Fruit fly (Drosophila melanogaster) whole organism, embryonic: ENCODE results near the gene Osi2.

Experiments
- Abd-B ChIP-seq: fragments of 200-800 bp; sonication (Bioruptor generic); optimal IDR thresholded peaks from 2 replicates; lab custom pipeline; 2018; ENCODE audit warnings: missing biosample characterization, mild to moderate bottlenecking, missing genetic modification characterization, moderate library complexity
- B-H1 ChIP-seq: fragments of 200-800 bp; sonication (Bioruptor generic); IDR thresholded peaks from 3 replicates; pipeline ENCODE4 v1.3.6; 2022; ENCODE audit warnings: missing biosample characterization, missing genetic modification characterization
- CG10321 ChIP-seq: fragments of 200-800 bp; sonication (Bioruptor generic); IDR thresholded peaks from 2 replicates; pipeline ENCODE4 v1.3.6; 2022; ENCODE audit warnings: missing biosample characterization, missing genetic modification characterization
- CG3065 ChIP-seq: fragments of 200-800 bp; sonication (Bioruptor generic); optimal IDR thresholded peaks from 2 replicates; lab custom pipeline; 2016; ENCODE audit warnings: missing biosample characterization, missing genetic modification characterization
- CG31365 ChIP-seq: fragments of 200-800 bp; sonication (Bioruptor generic); optimal IDR thresholded peaks from 2 replicates; lab custom pipeline; 2018; ENCODE audit warnings: missing biosample characterization, mild to moderate bottlenecking, missing genetic modification characterization
- CG4854 ChIP-seq: fragments of 200-800 bp; sonication (Bioruptor generic); optimal IDR thresholded peaks from 2 replicates; lab custom pipeline; 2016; ENCODE audit warnings: missing biosample characterization, missing genetic modification characterization, inconsistent platforms
- Lhr ChIP-seq: fragments of 200-800 bp; sonication (Bioruptor generic); optimal IDR thresholded peaks from 3 replicates; lab custom pipeline; 2017; ENCODE audit warnings: mild to moderate bottlenecking, missing biosample characterization, missing genetic modification reagents, missing genetic modification characterization
- emc ChIP-seq: fragments of 200-800 bp; sonication (Bioruptor generic); optimal IDR thresholded peaks from 2 replicates; lab custom pipeline; 2016; ENCODE audit warnings: missing biosample characterization, missing genetic modification characterization
- sima ChIP-seq: fragments of 200-800 bp; sonication (Bioruptor generic); optimal IDR thresholded peaks from 2 replicates; lab custom pipeline; 2016; ENCODE audit warnings: missing biosample characterization, missing genetic modification characterization

DNA sequence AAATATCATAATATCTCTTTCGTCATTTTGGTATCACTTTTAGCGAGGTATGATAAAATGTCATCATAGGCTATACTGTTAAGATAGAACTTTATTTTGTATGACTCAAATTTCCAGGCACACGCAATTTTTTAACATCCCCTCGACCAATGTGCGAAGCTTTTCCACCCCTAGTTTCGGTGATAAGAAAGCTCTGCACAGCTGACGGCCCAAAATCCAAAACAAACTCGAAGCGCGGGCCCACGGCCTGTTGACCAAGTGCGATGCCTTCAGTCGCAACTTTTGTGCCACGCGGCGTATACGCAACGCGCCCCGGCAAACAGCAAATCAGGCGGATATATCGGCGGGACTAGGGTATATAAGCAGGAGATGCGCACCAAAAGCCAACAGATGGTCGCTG, 22.2 kb upstream of the Osi2 start, which contains the start of gene NPFR:
- TF ChIP-seq B-H1 (GFP tag; lab: Robert Waterston, UW) (no peak), emc (GFP tag; lab: Kevin White, UChicago) (no peak), CG10321 (GFP tag; lab: Robert Waterston, UW) (no peak), sima (GFP tag; lab: Kevin White, UChicago) (no peak), Lhr (GFP tag; lab: Kevin White, UChicago) (no peak), Abd-B (no peak), CG3065 (GFP tag; lab: Kevin White, UChicago) (no peak), CG4854 (no peak), CG31365 (tag; lab: Kevin White, UChicago) (no peak)
